Worm (Caenorhabditis elegans) whole organism, L4 larva: ENCODE measurements around the gene sdz-11.
A peak's percentile ranks its signal among the peaks of the same experiment; 100 is the strongest.

Experiments used
- D1046.2 ChIP-seq: fragments of 200-800 bp; sonication (Bioruptor generic); IDR thresholded peaks from 2 replicates; pipeline ENCODE4 v1.3.6; 2022; ENCODE audit warnings: missing genetic modification characterization, missing compliant biosample characterization
- F37D6.2 ChIP-seq: sonication (generic microtip); optimal IDR thresholded peaks from 2 replicates; lab custom pipeline; 2016; ENCODE audit warnings: mild to moderate bottlenecking, missing genetic modification characterization, missing compliant biosample characterization
- F44E2.7 ChIP-seq: fragments of 200-800 bp; sonication (Bioruptor generic); IDR thresholded peaks from 2 replicates; pipeline ENCODE4 v2.1.2; 2022; ENCODE audit warnings: missing genetic modification characterization, missing compliant biosample characterization
- T26A8.4 ChIP-seq: fragments of 200-800 bp; sonication (Bioruptor generic); IDR thresholded peaks from 2 replicates; pipeline ENCODE4 v1.3.6; 2022; ENCODE audit warnings: missing genetic modification characterization, missing compliant biosample characterization
- ZK546.5 ChIP-seq, 2 experiments: sonication (generic microtip); optimal IDR thresholded peaks; 2 replicates each; lab custom pipeline; 2017; ENCODE audit warnings: missing biosample characterization in 2 of 2, missing genetic modification characterization in 2 of 2
- aha-1 ChIP-seq: fragments of 150-350 bp; peaks from one replicate; lab custom pipeline; 2014; ENCODE audit warnings: missing biosample characterization, missing genetic modification characterization
- attf-4 ChIP-seq: sonication (generic microtip); optimal IDR thresholded peaks from 3 replicates; lab custom pipeline; 2017; ENCODE audit warnings: missing biosample characterization, missing genetic modification characterization
- ceh-20 ChIP-seq: fragments of 200-800 bp; sonication (Bioruptor generic); IDR thresholded peaks from 2 replicates; pipeline ENCODE4 v1.3.6; 2022; ENCODE audit warnings: missing genetic modification reagents, missing genetic modification characterization, missing compliant biosample characterization
- ces-1 ChIP-seq: fragments of 150-350 bp; sonication (generic microtip); optimal IDR thresholded peaks from 4 replicates; lab custom pipeline; 2014; ENCODE audit warnings: missing biosample characterization, missing genetic modification reagents, missing genetic modification characterization
- cey-2 ChIP-seq: sonication (generic microtip); optimal IDR thresholded peaks from 3 replicates; lab custom pipeline; 2017; ENCODE audit warnings: missing genetic modification characterization, mild to moderate bottlenecking, missing compliant biosample characterization, antibody characterized with exemption, borderline replicate concordance; ENCODE audit not compliant: insufficient read depth
- ctbp-1 ChIP-seq: fragments of 200-800 bp; sonication (Bioruptor generic); IDR thresholded peaks from 2 replicates; pipeline ENCODE4 v1.3.6; 2022; ENCODE audit warnings: missing genetic modification reagents, missing genetic modification characterization, missing compliant biosample characterization
- daf-19 ChIP-seq: fragments of 200-800 bp; sonication (Bioruptor generic); conservative IDR thresholded peaks from 2 replicates; pipeline ENCODE4 v1.3.6; 2022; ENCODE audit warnings: missing genetic modification characterization, missing compliant biosample characterization
- egl-43 ChIP-seq: fragments of 200-800 bp; sonication (Bioruptor generic); IDR thresholded peaks from 2 replicates; pipeline ENCODE4 v1.3.6; 2022; ENCODE audit warnings: missing genetic modification reagents, missing genetic modification characterization, missing compliant biosample characterization
- gei-8 ChIP-seq: fragments of 200-800 bp; sonication (Bioruptor generic); optimal IDR thresholded peaks from 2 replicates; lab custom pipeline; 2018; ENCODE audit warnings: mild to moderate bottlenecking, missing genetic modification characterization, missing compliant biosample characterization
- hlh-11 ChIP-seq: fragments of 200-800 bp; sonication (Bioruptor generic); optimal IDR thresholded peaks from 2 replicates; lab custom pipeline; 2018; ENCODE audit warnings: mild to moderate bottlenecking, missing genetic modification characterization, missing compliant biosample characterization
- hlh-30 ChIP-seq: sonication (generic microtip); optimal IDR thresholded peaks from 2 replicates; lab custom pipeline; 2017; ENCODE audit warnings: antibody characterized with exemption, mild to moderate bottlenecking, missing genetic modification characterization, missing compliant biosample characterization; ENCODE audit not compliant: insufficient read depth
- lin-29 ChIP-seq: fragments of 200-800 bp; sonication (Bioruptor generic); IDR thresholded peaks from 2 replicates; pipeline ENCODE4 v1.3.6; 2022; ENCODE audit warnings: missing genetic modification reagents, missing genetic modification characterization, missing compliant biosample characterization
- lin-38 ChIP-seq: fragments of 200-800 bp; sonication (Bioruptor generic); IDR thresholded peaks from 2 replicates; pipeline ENCODE4 v1.3.6; 2022; ENCODE audit warnings: missing genetic modification reagents, missing genetic modification characterization, missing compliant biosample characterization
- lin-39 ChIP-seq: fragments of 150-350 bp; optimal IDR thresholded peaks from 2 replicates; lab custom pipeline; 2014; ENCODE audit warnings: missing biosample characterization, missing genetic modification reagents, missing genetic modification characterization
- lsy-2 ChIP-seq, 2 experiments: fragments of 150-350 bp in 1 of 2; sonication (generic microtip) in 1 of 2; optimal IDR thresholded peaks; 2 replicates each; lab custom pipeline; 2014 to 2017; ENCODE audit warnings: missing biosample characterization in 2 of 2, missing genetic modification characterization in 2 of 2
- mdl-1 ChIP-seq, 2 experiments: fragments of 150-350 bp in 1 of 2; sonication (generic microtip) in 1 of 2; optimal IDR thresholded peaks; 2 replicates each; lab custom pipeline; 2014 to 2017; ENCODE audit warnings: missing biosample characterization in 2 of 2, missing genetic modification characterization in 2 of 2
- mes-2 ChIP-seq: sonication (generic microtip); optimal IDR thresholded peaks from 2 replicates; lab custom pipeline; 2016; ENCODE audit warnings: missing genotype, mild to moderate bottlenecking, missing genetic modification characterization, missing compliant biosample characterization; ENCODE audit not compliant: poor library complexity, severe bottlenecking
- mxl-3 ChIP-seq: fragments of 200-800 bp; sonication (Bioruptor generic); optimal IDR thresholded peaks from 2 replicates; lab custom pipeline; 2018; ENCODE audit warnings: mild to moderate bottlenecking, missing genetic modification characterization, missing compliant biosample characterization
- nhr-102 ChIP-seq: sonication (generic microtip); optimal IDR thresholded peaks from 2 replicates; lab custom pipeline; 2016; ENCODE audit warnings: mild to moderate bottlenecking, missing genetic modification characterization, moderate library complexity, missing compliant biosample characterization
- nhr-11 ChIP-seq: fragments of 150-350 bp; optimal IDR thresholded peaks from 2 replicates; lab custom pipeline; 2014; ENCODE audit warnings: missing biosample characterization, missing genetic modification characterization
- nhr-111 ChIP-seq: fragments of 200-800 bp; sonication (Bioruptor generic); optimal IDR thresholded peaks from 2 replicates; lab custom pipeline; 2018; ENCODE audit warnings: mild to moderate bottlenecking, missing genetic modification characterization, missing compliant biosample characterization
- nhr-28 ChIP-seq: fragments of 150-350 bp; optimal IDR thresholded peaks from 2 replicates; lab custom pipeline; 2014; ENCODE audit warnings: missing biosample characterization, missing genetic modification characterization
- nhr-41 ChIP-seq: fragments of 200-800 bp; sonication (Bioruptor generic); IDR thresholded peaks from 2 replicates; pipeline ENCODE4 v1.3.6; 2022; ENCODE audit warnings: missing genetic modification reagents, missing genetic modification characterization, missing compliant biosample characterization
- nhr-42 ChIP-seq: fragments of 200-800 bp; sonication (Bioruptor generic); IDR thresholded peaks from 2 replicates; pipeline ENCODE4 v1.3.6; 2022; ENCODE audit warnings: missing genetic modification characterization, missing compliant biosample characterization
- nhr-77 ChIP-seq: fragments of 150-350 bp; optimal IDR thresholded peaks from 2 replicates; lab custom pipeline; 2014; ENCODE audit warnings: missing biosample characterization, missing genetic modification characterization
- php-3 ChIP-seq: fragments of 200-800 bp; sonication (Bioruptor generic); IDR thresholded peaks from 2 replicates; pipeline ENCODE4 v1.3.6; 2022; ENCODE audit warnings: missing genetic modification reagents, missing genetic modification characterization, missing compliant biosample characterization
- pqm-1 ChIP-seq: sonication (generic microtip); optimal IDR thresholded peaks from 2 replicates; lab custom pipeline; 2017; ENCODE audit warnings: missing biosample characterization, missing genetic modification characterization
- rbr-2 ChIP-seq: sonication (generic microtip); optimal IDR thresholded peaks from 2 replicates; lab custom pipeline; 2016; ENCODE audit warnings: missing genotype, missing genetic modification characterization, missing compliant biosample characterization
- set-16 ChIP-seq: fragments of 200-800 bp; sonication (Bioruptor generic); IDR thresholded peaks from 2 replicates; pipeline ENCODE4 v1.3.6; 2022; ENCODE audit warnings: missing genetic modification reagents, missing genetic modification characterization, missing compliant biosample characterization
- snpc-4 ChIP-seq: fragments of 150-350 bp; optimal IDR thresholded peaks from 2 replicates; lab custom pipeline; 2014; ENCODE audit warnings: missing biosample characterization, missing genetic modification characterization
- spr-1 ChIP-seq: sonication (generic microtip); optimal IDR thresholded peaks from 2 replicates; lab custom pipeline; 2016; ENCODE audit warnings: mild to moderate bottlenecking, missing genetic modification characterization, missing compliant biosample characterization
- tag-97 ChIP-seq: fragments of 200-800 bp; sonication (Bioruptor generic); IDR thresholded peaks from 2 replicates; pipeline ENCODE4 v1.3.6; 2022; ENCODE audit warnings: missing genetic modification characterization, missing compliant biosample characterization
- unc-62 ChIP-seq, 3 experiments: fragments of 150-350 bp in 1 of 3; sonication (generic microtip); optimal IDR thresholded peaks in 2 of 3; peaks in 1 of 3; 1 replicate in 1 of 3; 2 replicates in 2 of 3; lab custom pipeline; 2014 to 2017; ENCODE audit warnings: missing biosample characterization in 3 of 3, missing genetic modification characterization in 3 of 3, missing genetic modification reagents in 3 of 3, missing genotype in 1 of 3
- vab-7 ChIP-seq: fragments of 200-800 bp; sonication (Bioruptor generic); IDR thresholded peaks from 2 replicates; pipeline ENCODE4 v1.3.6; 2022; ENCODE audit warnings: missing genetic modification reagents, missing genetic modification characterization, missing compliant biosample characterization
- zfp-2 ChIP-seq: sonication (generic microtip); optimal IDR thresholded peaks from 2 replicates; lab custom pipeline; 2016; ENCODE audit warnings: mild to moderate bottlenecking, missing genetic modification characterization, missing compliant biosample characterization
- zfp-3 ChIP-seq: fragments of 200-800 bp; sonication (Bioruptor generic); conservative IDR thresholded peaks from 2 replicates; pipeline ENCODE4 v1.3.6; 2022; ENCODE audit warnings: missing genetic modification reagents, missing genetic modification characterization, missing compliant biosample characterization

The sdz-11 gene

ce11 chrII:3786538-3786937, 34.5 kb upstream of the sdz-11 start (continued):
- TF ChIP-seq nhr-28 (tag; lab: Kevin White, UChicago) (peak; percentile 98), zfp-2 (tag; lab: Kevin White, UChicago) (no peak), pqm-1 (tag; lab: Kevin White, UChicago) (peak; percentile 100), hlh-11 (tag; lab: Kevin White, UChicago) (peak; percentile 79), cey-2 (tag; lab: Kevin White, UChicago) (peak; percentile 21), set-16 (GFP tag; lab: Robert Waterston, UW) (no peak), nhr-42 (0 out of 2 replicates have a peak, but pooled peaks have one; percentile 18), F37D6.2 (no peak), nhr-111 (GFP tag; lab: Kevin White, UChicago) (no peak)

DNA sequence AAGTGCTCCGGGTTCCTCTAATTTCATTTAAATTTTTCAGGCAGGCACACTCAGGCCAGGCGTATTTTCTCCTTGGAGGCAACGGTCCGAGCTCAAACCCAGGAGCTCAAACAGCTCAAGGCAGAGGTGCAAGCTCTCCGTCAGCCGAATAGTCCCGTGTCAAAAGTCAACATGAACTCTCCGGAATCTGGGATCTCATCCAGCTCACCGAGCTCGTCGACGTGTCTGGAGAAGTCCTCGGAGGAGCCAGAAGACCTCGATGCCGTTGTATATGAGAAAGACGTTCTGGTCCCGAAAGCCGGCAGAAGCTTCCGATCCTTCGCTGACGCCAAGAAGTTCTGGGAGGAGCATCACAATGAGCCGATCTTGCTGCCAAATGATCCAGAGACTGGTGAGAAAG, 33.7 kb upstream of the sdz-11 start:
- peak; percentile 78 for TF ChIP-seq set-16 (GFP tag; lab: Robert Waterston, UW)
- TF ChIP-seq rbr-2, result no peak

ce11 chrII:3785257-3785656, 33.2 kb upstream of the sdz-11 start, which contains the start of gene T24E12.1:
Gene T24E12.1, plus strand, starts transcription at chrII:3785557.
- TF ChIP-seq pqm-1 (tag; lab: Kevin White, UChicago) (no peak), daf-19 (no peak), zfp-3 (no peak), ctbp-1 (GFP tag; lab: Robert Waterston, UW) (no peak)

DNA sequence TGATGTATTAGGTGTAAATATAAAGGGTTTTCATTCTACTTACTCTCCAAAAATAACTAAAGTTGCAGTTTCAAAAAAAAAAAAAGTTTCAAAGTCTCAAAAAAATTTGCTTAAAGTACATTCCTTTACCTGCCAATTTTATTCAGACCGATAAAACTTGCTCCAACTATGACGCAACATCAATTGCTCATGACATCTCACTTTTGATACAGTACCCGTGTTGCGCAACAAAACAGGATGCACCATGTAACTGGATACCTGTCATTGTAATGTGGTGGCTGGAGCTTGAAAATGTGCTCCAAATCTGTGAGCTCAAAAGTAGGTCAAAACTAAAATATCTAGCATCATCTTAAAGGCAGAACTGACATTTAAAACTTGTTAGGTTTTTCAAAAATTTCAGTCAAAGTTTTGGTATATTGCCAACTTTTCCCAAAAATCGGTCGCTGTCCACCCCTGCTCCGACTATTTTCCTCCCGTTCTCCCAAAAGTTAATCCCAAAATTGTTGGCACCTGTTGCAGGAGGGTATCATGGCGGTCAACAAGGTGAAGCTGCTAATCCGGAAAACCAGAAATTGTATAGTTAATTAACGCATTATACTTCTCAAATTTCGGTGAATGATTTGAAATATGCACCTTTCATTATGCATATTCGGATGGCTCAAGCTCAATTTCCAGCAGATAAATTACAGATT, 30.4 kb upstream of the sdz-11 start, which contains the start of gene T24E12.2:
TSS of gene T24E12.2 (plus strand) at position 642 of the 692 bp plus-strand sequence.
- no peak for TF ChIP-seq lsy-2 (tag; optimal IDR thresholded peaks at IDR 0.05; lab: Kevin White, UChicago)
- no peak for TF ChIP-seq F44E2.7 (GFP tag; lab: Robert Waterston, UW)
- TF ChIP-seq unc-62 (GFP tag; optimal IDR thresholded peaks at IDR 0.05 in 1 of 2; lab: Kevin White, UChicago), result no peak
- TF ChIP-seq unc-62 (tag; optimal IDR thresholded peaks at IDR 0.05; lab: Kevin White, UChicago), result no peak
- TF ChIP-seq lin-38, result no peak
- no peak for TF ChIP-seq gei-8
- no peak for TF ChIP-seq ces-1 (GFP tag; lab: Kevin White, UChicago)
- no peak for TF ChIP-seq nhr-102 (tag; lab: Kevin White, UChicago)
- no peak for TF ChIP-seq nhr-77 (tag; lab: Kevin White, UChicago)
- TF ChIP-seq nhr-11 (tag; lab: Kevin White, UChicago), result no peak
- no peak for TF ChIP-seq T26A8.4 (GFP tag; lab: Robert Waterston, UW)
- no peak for TF ChIP-seq F37D6.2

- TF ChIP-seq aha-1 (tag; lab: Kevin White, UChicago), result peak; percentile 74
- TF ChIP-seq lin-29, result no peak
These were observed 29.2 kb upstream of the sdz-11 start for ce11 chrII:3781238-3781637.

- TF ChIP-seq mxl-3 (GFP tag; lab: Kevin White, UChicago) (no peak), ctbp-1 (GFP tag; lab: Robert Waterston, UW) (no peak), aha-1 (tag; lab: Kevin White, UChicago) (no peak), php-3 (no peak), lin-39 (tag; lab: Kevin White, UChicago) (no peak), mes-2 (tag; lab: Kevin White, UChicago) (no peak), nhr-28 (tag; lab: Kevin White, UChicago) (no peak), spr-1 (tag; lab: Kevin White, UChicago) (no peak), attf-4 (tag; lab: Kevin White, UChicago) (no peak), ceh-20 (GFP tag; lab: Robert Waterston, UW) (no peak), snpc-4 (tag; lab: Kevin White, UChicago) (no peak), vab-7 (GFP tag; lab: Robert Waterston, UW) (no peak), D1046.2 (no peak), tag-97 (no peak), nhr-41 (GFP tag; lab: Robert Waterston, UW) (no peak), hlh-30 (tag; lab: Kevin White, UChicago) (no peak), egl-43 (GFP tag; lab: Robert Waterston, UW) (no peak), ZK546.5 (tag; optimal IDR thresholded peaks at IDR 0.05; lab: Kevin White, UChicago) (no peak), mdl-1 (tag; optimal IDR thresholded peaks at IDR 0.05; lab: Kevin White, UChicago) (no peak)
- TF ChIP-seq, all 104 proteins: peak for 0
These were observed 27.4 kb upstream of the sdz-11 start, which contains the start of gene T24E12.11 for ce11 chrII:3779463-3779862. Gene T24E12.11, minus strand, starts transcription at chrII:3779563.
